Fruit fly (Drosophila melanogaster) whole organism, wandering third instar larva: ENCODE results near the gene CG5860.

Experiments
- Abd-B ChIP-seq: fragments of >200 bp; optimal IDR thresholded peaks from 2 replicates; lab custom pipeline; 2017; ENCODE audit warnings: missing biosample characterization, missing genetic modification characterization
- CG32264 ChIP-seq: fragments of 200-800 bp; sonication (Bioruptor generic); optimal IDR thresholded peaks from 2 replicates; lab custom pipeline; 2016; ENCODE audit warnings: missing biosample characterization, missing genetic modification characterization
- CG9705 ChIP-seq: fragments of 200-800 bp; sonication (Bioruptor generic); optimal IDR thresholded peaks from 2 replicates; lab custom pipeline; 2018; ENCODE audit warnings: missing biosample characterization, mild to moderate bottlenecking, missing genetic modification characterization
- CrebA ChIP-seq: fragments of 200-800 bp; sonication (Bioruptor generic); optimal IDR thresholded peaks from 2 replicates; lab custom pipeline; 2016; ENCODE audit warnings: missing biosample characterization, mild to moderate bottlenecking, missing genetic modification characterization, borderline replicate concordance
- Dfd ChIP-seq: fragments of >200 bp; optimal IDR thresholded peaks from 2 replicates; lab custom pipeline; 2017; ENCODE audit warnings: missing biosample characterization, missing genetic modification characterization
- Dif ChIP-seq: fragments of 200-275, 200-300 bp; sonication (Bioruptor generic); optimal IDR thresholded peaks from 2 replicates; lab custom pipeline; 2018; ENCODE audit warnings: missing biosample characterization, missing genetic modification characterization; ENCODE audit not compliant: partially characterized antibody
- GATAd ChIP-seq: sonication (Bioruptor generic); optimal IDR thresholded peaks from 2 replicates; lab custom pipeline; 2016; ENCODE audit warnings: missing biosample characterization, missing genetic modification characterization
- HLH106 ChIP-seq: fragments of 200-800 bp; optimal IDR thresholded peaks from 3 replicates; lab custom pipeline; 2019; ENCODE audit warnings: missing biosample characterization, mild to moderate bottlenecking, missing genetic modification characterization, moderate library complexity
- Hnf4 ChIP-seq: fragments of 200-800 bp; sonication (Bioruptor generic); optimal IDR thresholded peaks from 2 replicates; lab custom pipeline; 2016; ENCODE audit warnings: missing biosample characterization, mild to moderate bottlenecking, missing genetic modification characterization
- Hr78 ChIP-seq: fragments of >200 bp; optimal IDR thresholded peaks from 2 replicates; lab custom pipeline; 2017; ENCODE audit warnings: missing biosample characterization, missing genetic modification characterization
- Hr83 ChIP-seq: fragments of 200-300 bp; sonication (Bioruptor generic); optimal IDR thresholded peaks from 2 replicates; lab custom pipeline; 2016; ENCODE audit warnings: missing biosample characterization, mild to moderate bottlenecking, missing genetic modification characterization, moderate library complexity; ENCODE audit not compliant: poor library complexity, severe bottlenecking
- Jra ChIP-seq: sonication (Bioruptor generic); optimal IDR thresholded peaks from 2 replicates; lab custom pipeline; 2016; ENCODE audit warnings: missing biosample characterization, missing genetic modification characterization
- Mio ChIP-seq: sonication (Bioruptor generic); optimal IDR thresholded peaks from 2 replicates; lab custom pipeline; 2016; ENCODE audit warnings: missing biosample characterization, missing genetic modification characterization
- Myc ChIP-seq: fragments of >200 bp; optimal IDR thresholded peaks from 2 replicates; lab custom pipeline; 2017
- N ChIP-seq: fragments of >200 bp; optimal IDR thresholded peaks from 2 replicates; lab custom pipeline; 2018; ENCODE audit warnings: missing biosample characterization, missing external identifiers, missing genetic modification characterization
- OdsH ChIP-seq: fragments of 200-800 bp; sonication (Bioruptor generic); optimal IDR thresholded peaks from 2 replicates; lab custom pipeline; 2016; ENCODE audit warnings: missing biosample characterization, mild to moderate bottlenecking, missing genetic modification characterization
- Rel ChIP-seq, 2 experiments: fragments of 200-800 bp; sonication (Bioruptor generic) in 1 of 2; optimal IDR thresholded peaks; 2 replicates in 1 of 2; 3 replicates in 1 of 2; lab custom pipeline; 2016 to 2019; ENCODE audit warnings: mild to moderate bottlenecking in 2 of 2, missing biosample characterization in 2 of 2, missing genetic modification characterization in 2 of 2, moderate library complexity in 1 of 2
- Sp1 ChIP-seq: fragments of 200-800 bp; sonication (Bioruptor generic); optimal IDR thresholded peaks from 3 replicates; lab custom pipeline; 2019; ENCODE audit warnings: missing biosample characterization, mild to moderate bottlenecking, missing genetic modification characterization, moderate library complexity
- Vsx2 ChIP-seq: fragments of 200-300, 225-300 bp; sonication (Bioruptor generic); optimal IDR thresholded peaks from 2 replicates; lab custom pipeline; 2018; ENCODE audit warnings: missing biosample characterization, missing genetic modification characterization; ENCODE audit not compliant: partially characterized antibody
- br ChIP-seq: fragments of 200-800 bp; sonication (Bioruptor generic); optimal IDR thresholded peaks from 2 replicates; lab custom pipeline; 2016; ENCODE audit warnings: missing biosample characterization, missing genetic modification characterization
- brk ChIP-seq: fragments of 200-800 bp; sonication (Bioruptor generic); optimal IDR thresholded peaks from 2 replicates; lab custom pipeline; 2016; ENCODE audit warnings: missing biosample characterization, mild to moderate bottlenecking, missing genetic modification characterization
- dl ChIP-seq, 2 experiments: fragments of 175-275, 200-275 bp in 1 of 2; fragments of 200-275 bp in 1 of 2; sonication (Bioruptor generic); optimal IDR thresholded peaks; lab custom pipeline; 2018; ENCODE audit warnings: mild to moderate bottlenecking in 2 of 2, missing biosample characterization in 2 of 2, missing genetic modification characterization in 2 of 2, moderate library complexity in 2 of 2; ENCODE audit not compliant: partially characterized antibody in 2 of 2, insufficient read depth in 1 of 2
- dmrt93B ChIP-seq: fragments of 200-800 bp; sonication (Bioruptor generic); optimal IDR thresholded peaks from 2 replicates; lab custom pipeline; 2018; ENCODE audit warnings: missing biosample characterization, mild to moderate bottlenecking, missing genetic modification characterization
- dsf ChIP-seq: sonication (Bioruptor generic); optimal IDR thresholded peaks from 2 replicates; lab custom pipeline; 2016; ENCODE audit warnings: missing biosample characterization, missing genetic modification characterization, borderline replicate concordance
- ey ChIP-seq: fragments of 200-800 bp; sonication (Bioruptor generic); optimal IDR thresholded peaks from 2 replicates; lab custom pipeline; 2016; ENCODE audit warnings: missing biosample characterization, missing genetic modification characterization
- foxo ChIP-seq, 2 experiments: fragments of 200-800 bp; sonication (Bioruptor generic); optimal IDR thresholded peaks; 2 replicates in 1 of 2; 3 replicates in 1 of 2; lab custom pipeline; 2016 to 2017; ENCODE audit warnings: missing biosample characterization in 2 of 2, missing genetic modification characterization in 2 of 2
- fru ChIP-seq: fragments of 200-800 bp; sonication (Bioruptor generic); optimal IDR thresholded peaks from 3 replicates; lab custom pipeline; 2016; ENCODE audit warnings: missing biosample characterization, mild to moderate bottlenecking, missing genetic modification characterization
- h ChIP-seq: fragments of 200-800 bp; sonication (Bioruptor generic); optimal IDR thresholded peaks from 3 replicates; lab custom pipeline; 2016; ENCODE audit warnings: missing biosample characterization, mild to moderate bottlenecking, missing genetic modification characterization
- jim ChIP-seq: fragments of 175-275, 200-325 bp; sonication (Bioruptor generic); optimal IDR thresholded peaks from 2 replicates; lab custom pipeline; 2016; ENCODE audit warnings: missing biosample characterization, mild to moderate bottlenecking, missing genetic modification characterization
- lola ChIP-seq: fragments of >200 bp; optimal IDR thresholded peaks from 2 replicates; lab custom pipeline; 2017; ENCODE audit warnings: missing biosample characterization, missing genetic modification characterization
- pan ChIP-seq: fragments of >200 bp; optimal IDR thresholded peaks from 2 replicates; lab custom pipeline; 2017
- psq ChIP-seq: fragments of 200-800 bp; sonication (Bioruptor generic); optimal IDR thresholded peaks from 3 replicates; lab custom pipeline; 2017; ENCODE audit warnings: missing biosample characterization, mild to moderate bottlenecking, missing genetic modification characterization, moderate library complexity
- rgr ChIP-seq: fragments of 200-800 bp; sonication (Bioruptor generic); optimal IDR thresholded peaks from 3 replicates; lab custom pipeline; 2016; ENCODE audit warnings: missing biosample characterization, mild to moderate bottlenecking, missing genetic modification characterization
- sage ChIP-seq: fragments of 200-800 bp; sonication (Bioruptor generic); optimal IDR thresholded peaks from 2 replicates; lab custom pipeline; 2016; ENCODE audit warnings: missing biosample characterization, mild to moderate bottlenecking, missing genetic modification characterization
- sv ChIP-seq: fragments of 200-800 bp; sonication (Bioruptor generic); optimal IDR thresholded peaks from 3 replicates; lab custom pipeline; 2016; ENCODE audit warnings: missing biosample characterization, missing genetic modification characterization
- tai ChIP-seq: sonication (Bioruptor generic); optimal IDR thresholded peaks from 2 replicates; lab custom pipeline; 2016; ENCODE audit warnings: missing biosample characterization, missing genetic modification characterization
- usp ChIP-seq: fragments of >200 bp; optimal IDR thresholded peaks from 2 replicates; lab custom pipeline; 2017; ENCODE audit warnings: missing biosample characterization, missing genetic modification characterization
- woc ChIP-seq: sonication (Bioruptor generic); optimal IDR thresholded peaks from 2 replicates; lab custom pipeline; 2016; ENCODE audit warnings: missing biosample characterization, mild to moderate bottlenecking, missing genetic modification characterization

Gene CG5860

dm6 chr3R:17402434-17402833 is 7.0 kb upstream of the CG5860 start, which contains the start of gene Sur-8:
Gene Sur-8 (minus strand): TSS chr3R:17402515.
- TF ChIP-seq h (peak; percentile 50), Vsx2 (no peak), pan (no peak), GATAd (GFP tag; lab: Kevin White, UChicago) (no peak), sv (GFP tag; lab: Kevin White, UChicago) (peak; percentile 33), psq (GFP tag; lab: Kevin White, UChicago) (peak; percentile 26), Rel (GFP tag; optimal IDR thresholded peaks at IDR 0.05; lab: Kevin White, UChicago) (no peak), Rel (tag; optimal IDR thresholded peaks at IDR 0.05; lab: Kevin White, UChicago) (no peak), brk (GFP tag; lab: Kevin White, UChicago) (no peak), Sp1 (no peak), Myc (lab: Kevin White, UChicago) (peak; percentile 32), Abd-B (GFP tag; lab: Kevin White, UChicago) (no peak), Hr78 (no peak), foxo (GFP tag; optimal IDR thresholded peaks at IDR 0.05; lab: Kevin White, UChicago) (peak in 1 of 2 experiments; percentile 57), Hr83 (GFP tag; lab: Kevin White, UChicago) (peak; percentile 64), HLH106 (tag; lab: Kevin White, UChicago) (peak; percentile 29), CG32264 (GFP tag; lab: Kevin White, UChicago) (no peak), Dfd (GFP tag; lab: Kevin White, UChicago) (no peak), tai (GFP tag; lab: Kevin White, UChicago) (no peak), Hnf4 (no peak), woc (GFP tag; lab: Kevin White, UChicago) (no peak), Jra (no peak), N (GFP tag; lab: Kevin White, UChicago) (no peak), CG9705 (GFP tag; lab: Kevin White, UChicago) (no peak), OdsH (GFP tag; lab: Kevin White, UChicago) (peak; percentile 35), dsf (GFP tag; lab: Kevin White, UChicago) (no peak), ey (GFP tag; lab: Kevin White, UChicago) (peak; percentile 39), fru (GFP tag; lab: Kevin White, UChicago) (peak; percentile 24), CrebA (GFP tag; lab: Kevin White, UChicago) (no peak), jim (no peak), Mio (GFP tag; lab: Kevin White, UChicago) (no peak), sage (GFP tag; lab: Kevin White, UChicago) (no peak), dl (GFP tag; optimal IDR thresholded peaks at IDR 0.05; lab: Kevin White, UChicago; ENCODE audit: insufficient read depth in 1 of 2, partially characterized antibody in 2 of 2) (no peak), lola (no peak), usp (no peak), br (GFP tag; lab: Kevin White, UChicago) (peak; percentile 48), rgr (GFP tag; lab: Kevin White, UChicago) (peak; percentile 54), dmrt93B (peak; percentile 25), Dif (GFP tag; lab: Kevin White, UChicago) (no peak)

DNA sequence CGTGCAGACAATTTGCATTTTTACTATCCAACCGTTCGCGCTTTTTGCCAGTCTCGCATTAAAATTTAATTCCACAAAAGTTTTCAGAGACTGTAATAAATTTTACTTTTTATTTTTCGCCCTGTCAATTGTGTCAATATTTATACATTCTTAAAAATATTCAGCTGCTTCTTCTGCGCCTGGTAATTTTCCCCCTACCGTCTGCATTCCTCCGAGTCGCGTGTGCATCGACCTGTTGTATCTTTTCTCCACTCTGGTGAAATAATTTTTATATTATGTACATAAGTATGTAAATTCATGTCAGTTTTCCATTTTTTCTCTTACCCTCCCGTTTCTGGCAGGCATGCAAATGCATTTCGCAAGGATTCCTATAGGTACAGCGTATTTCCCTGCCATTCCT is 6.2 kb upstream of the CG5860 start, which contains the start of gene CG34279:
Gene CG34279, minus strand, starts transcription at position 101 of the 400 bp plus-strand sequence.
- TF ChIP-seq foxo (GFP tag; optimal IDR thresholded peaks at IDR 0.05; lab: Kevin White, UChicago) (no peak), N (GFP tag; lab: Kevin White, UChicago) (no peak), tai (GFP tag; lab: Kevin White, UChicago) (no peak), Rel (GFP tag; optimal IDR thresholded peaks at IDR 0.05; lab: Kevin White, UChicago) (no peak), Rel (tag; optimal IDR thresholded peaks at IDR 0.05; lab: Kevin White, UChicago) (no peak), rgr (GFP tag; lab: Kevin White, UChicago) (peak; percentile 21), dsf (GFP tag; lab: Kevin White, UChicago) (no peak), CrebA (GFP tag; lab: Kevin White, UChicago) (no peak), Hr83 (GFP tag; lab: Kevin White, UChicago) (no peak), dl (GFP tag; optimal IDR thresholded peaks at IDR 0.05; lab: Kevin White, UChicago; ENCODE audit: insufficient read depth in 1 of 2, partially characterized antibody in 2 of 2) (no peak), Myc (lab: Kevin White, UChicago) (no peak), GATAd (GFP tag; lab: Kevin White, UChicago) (no peak), h (peak; percentile 34), Hnf4 (peak; percentile 11), dmrt93B (no peak), brk (GFP tag; lab: Kevin White, UChicago) (no peak), sage (GFP tag; lab: Kevin White, UChicago) (no peak), CG32264 (GFP tag; lab: Kevin White, UChicago) (no peak), Hr78 (no peak), jim (no peak), fru (GFP tag; lab: Kevin White, UChicago) (no peak), Dfd (GFP tag; lab: Kevin White, UChicago) (no peak)
